Worm (Caenorhabditis elegans) whole organism, L1 larva: ENCODE data around the gene F43G6.7.

Experiments
- pag-3 ChIP-seq: sonication (generic microtip); optimal IDR thresholded peaks from 2 replicates; lab custom pipeline; 2017; ENCODE audit warnings: missing genetic modification characterization, mild to moderate bottlenecking, missing compliant biosample characterization, antibody characterized with exemption, borderline replicate concordance; ENCODE audit not compliant: insufficient read depth
- snpc-4 ChIP-seq: fragments of 150-350 bp; optimal IDR thresholded peaks from 2 replicates; lab custom pipeline; 2014; ENCODE audit warnings: missing biosample characterization, missing genetic modification characterization

- no peak for TF ChIP-seq pag-3
- no peak for TF ChIP-seq snpc-4
Observed at ce11 chrII:11774218-11774617, 36.4 kb upstream of the F43G6.7 start, which contains the start of gene F44E5.1.
